Fruit fly (Drosophila melanogaster): ENCODE measurements around the gene CG4440.

Gene CG4440

DNA sequence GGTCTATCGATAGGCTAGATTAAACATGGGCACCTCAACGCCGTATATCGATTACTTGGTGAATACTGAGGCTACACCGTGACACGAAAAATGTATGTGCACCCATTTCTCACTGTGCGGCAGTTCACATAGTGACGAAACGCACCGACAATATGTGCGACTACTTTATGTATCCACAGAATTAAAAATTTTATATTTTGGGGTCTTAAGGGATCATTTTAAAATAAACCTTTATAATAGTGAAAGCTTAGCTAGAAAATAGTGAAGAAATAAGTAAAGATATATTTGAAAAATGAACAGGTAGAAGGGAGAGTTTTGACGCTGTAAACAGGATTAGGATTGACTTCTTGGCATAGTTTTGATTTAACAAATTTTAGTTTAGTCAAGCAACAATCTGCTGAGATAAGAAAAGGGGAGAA is 614 bp upstream of the CG4440 start, which contains the start of gene mRpL4 (continued):
- TF ChIP-seq gsb (GFP tag; IDR thresholded peaks at IDR 0.05) (peak; percentile 14; the same call in 1 of the 2 replicates), pan (optimal IDR thresholded peaks at IDR 0.05) (no peak), pan (GFP tag; optimal IDR thresholded peaks at IDR 0.05 in 1 of 2, IDR thresholded peaks at IDR 0.05 in 1 of 2) (peak in 1 of 2 experiments; percentile 85), sim (GFP tag; IDR thresholded peaks at IDR 0.05) (no peak), Nf-YC (tag; optimal IDR thresholded peaks at IDR 0.05) (no peak), bowl (GFP tag; IDR thresholded peaks at IDR 0.05) (no peak), Meics (GFP tag; optimal IDR thresholded peaks at IDR 0.05) (peak; percentile 100), PHDP (tag; optimal IDR thresholded peaks at IDR 0.05) (no peak), jumu (GFP tag; optimal IDR thresholded peaks at IDR 0.05) (peak; percentile 83), z (GFP tag; IDR thresholded peaks at IDR 0.05) (no peak), her (GFP tag; optimal IDR thresholded peaks at IDR 0.05) (peak; percentile 66), Ets97D (GFP tag; optimal IDR thresholded peaks at IDR 0.05) (peak; percentile 70), C15 (GFP tag; IDR thresholded peaks at IDR 0.05) (0 out of 3 replicates have a peak, but pooled peaks have one; percentile 26), Sry-β (GFP tag; optimal IDR thresholded peaks at IDR 0.05) (peak; percentile 49), sisA (GFP tag; IDR thresholded peaks at IDR 0.05) (peak; percentile 80), lilli (GFP tag; optimal IDR thresholded peaks at IDR 0.05) (peak; percentile 87), Max (GFP tag; optimal IDR thresholded peaks at IDR 0.05) (no peak), Hand (GFP tag; optimal IDR thresholded peaks at IDR 0.05) (no peak), sug (tag; optimal IDR thresholded peaks at IDR 0.05) (no peak), CG2199 (GFP tag; IDR thresholded peaks at IDR 0.05) (peak; percentile 87), Trl (optimal IDR thresholded peaks at IDR 0.05) (no peak), Trl (GFP tag; optimal IDR thresholded peaks at IDR 0.05) (peak; percentile 83), fd3F (GFP tag; optimal IDR thresholded peaks at IDR 0.05) (peak; percentile 22), CG17359 (tag; optimal IDR thresholded peaks at IDR 0.05) (no peak), Hr51 (GFP tag; optimal IDR thresholded peaks at IDR 0.05) (no peak), wor (GFP tag; IDR thresholded peaks at IDR 0.05) (no peak), CG10565 (GFP tag; optimal IDR thresholded peaks at IDR 0.05) (no peak), CG18262 (tag; optimal IDR thresholded peaks at IDR 0.05) (peak; percentile 57), CG7271 (tag; optimal IDR thresholded peaks at IDR 0.05) (no peak), grau (tag; optimal IDR thresholded peaks at IDR 0.05) (peak; percentile 89), slp2 (GFP tag; optimal IDR thresholded peaks at IDR 0.05) (peak; percentile 72), Gsc (GFP tag; IDR thresholded peaks at IDR 0.05) (no peak), danr (GFP tag; IDR thresholded peaks at IDR 0.05) (no peak), Sry-δ (GFP tag; optimal IDR thresholded peaks at IDR 0.05) (peak; percentile 87), CG8388 (GFP tag; optimal IDR thresholded peaks at IDR 0.05) (peak; percentile 49), HmgZ (tag; optimal IDR thresholded peaks at IDR 0.05) (peak; percentile 81), al (GFP tag; IDR thresholded peaks at IDR 0.05) (no peak; the same call in 1 of the 2 replicates), sr (GFP tag; IDR thresholded peaks at IDR 0.05) (no peak), Atf6 (GFP tag; IDR thresholded peaks at IDR 0.05) (peak; percentile 42; the same call in 1 of the 2 replicates), phol (tag; optimal IDR thresholded peaks at IDR 0.05) (peak; percentile 79), CG16779 (GFP tag; IDR thresholded peaks at IDR 0.05) (0 out of 2 replicates have a peak, but pooled peaks have one; percentile 36), CG11093 (GFP tag; IDR thresholded peaks at IDR 0.05) (peak; percentile 18; the same call in 1 of the 3 replicates), twi (tag; optimal IDR thresholded peaks at IDR 0.05) (peak; percentile 25), CG9727 (GFP tag; optimal IDR thresholded peaks at IDR 0.05) (peak; percentile 51), CG4820 (GFP tag; optimal IDR thresholded peaks at IDR 0.05) (peak; percentile 61), CG8944 (GFP tag; optimal IDR thresholded peaks at IDR 0.05) (peak; percentile 77), eyg (GFP tag; optimal IDR thresholded peaks at IDR 0.05) (no peak), Neu2 (GFP tag; optimal IDR thresholded peaks at IDR 0.05; ENCODE audit: borderline replicate concordance) (no peak), Xbp1 (GFP tag; optimal IDR thresholded peaks at IDR 0.05) (peak; percentile 81), GATAe (GFP tag; conservative IDR thresholded peaks at IDR 0.05) (no peak), sens (GFP tag) (peak; percentile 96), CG7963 (GFP tag; IDR thresholded peaks at IDR 0.05; ENCODE audit: partially characterized antibody) (peak; percentile 95)
